Fruit fly (Drosophila melanogaster) whole organism, wandering third instar larva: ENCODE measurements around the gene emc.

Experiments used
- Abd-B ChIP-seq: fragments of >200 bp; optimal IDR thresholded peaks from 2 replicates; lab custom pipeline; 2017; ENCODE audit warnings: missing biosample characterization, missing genetic modification characterization
- CG32264 ChIP-seq: fragments of 200-800 bp; sonication (Bioruptor generic); optimal IDR thresholded peaks from 2 replicates; lab custom pipeline; 2016; ENCODE audit warnings: missing biosample characterization, missing genetic modification characterization
- CG9705 ChIP-seq: fragments of 200-800 bp; sonication (Bioruptor generic); optimal IDR thresholded peaks from 2 replicates; lab custom pipeline; 2018; ENCODE audit warnings: missing biosample characterization, mild to moderate bottlenecking, missing genetic modification characterization
- CrebA ChIP-seq: fragments of 200-800 bp; sonication (Bioruptor generic); optimal IDR thresholded peaks from 2 replicates; lab custom pipeline; 2016; ENCODE audit warnings: missing biosample characterization, mild to moderate bottlenecking, missing genetic modification characterization, borderline replicate concordance
- Dfd ChIP-seq: fragments of >200 bp; optimal IDR thresholded peaks from 2 replicates; lab custom pipeline; 2017; ENCODE audit warnings: missing biosample characterization, missing genetic modification characterization
- Dif ChIP-seq: fragments of 200-275, 200-300 bp; sonication (Bioruptor generic); optimal IDR thresholded peaks from 2 replicates; lab custom pipeline; 2018; ENCODE audit warnings: missing biosample characterization, missing genetic modification characterization; ENCODE audit not compliant: partially characterized antibody
- GATAd ChIP-seq: sonication (Bioruptor generic); optimal IDR thresholded peaks from 2 replicates; lab custom pipeline; 2016; ENCODE audit warnings: missing biosample characterization, missing genetic modification characterization
- HLH106 ChIP-seq: fragments of 200-800 bp; optimal IDR thresholded peaks from 3 replicates; lab custom pipeline; 2019; ENCODE audit warnings: missing biosample characterization, mild to moderate bottlenecking, missing genetic modification characterization, moderate library complexity
- Hnf4 ChIP-seq: fragments of 200-800 bp; sonication (Bioruptor generic); optimal IDR thresholded peaks from 2 replicates; lab custom pipeline; 2016; ENCODE audit warnings: missing biosample characterization, mild to moderate bottlenecking, missing genetic modification characterization
- Hr78 ChIP-seq: fragments of >200 bp; optimal IDR thresholded peaks from 2 replicates; lab custom pipeline; 2017; ENCODE audit warnings: missing biosample characterization, missing genetic modification characterization
- Hr83 ChIP-seq: fragments of 200-300 bp; sonication (Bioruptor generic); optimal IDR thresholded peaks from 2 replicates; lab custom pipeline; 2016; ENCODE audit warnings: missing biosample characterization, mild to moderate bottlenecking, missing genetic modification characterization, moderate library complexity; ENCODE audit not compliant: poor library complexity, severe bottlenecking
- Jra ChIP-seq: sonication (Bioruptor generic); optimal IDR thresholded peaks from 2 replicates; lab custom pipeline; 2016; ENCODE audit warnings: missing biosample characterization, missing genetic modification characterization
- Mio ChIP-seq: sonication (Bioruptor generic); optimal IDR thresholded peaks from 2 replicates; lab custom pipeline; 2016; ENCODE audit warnings: missing biosample characterization, missing genetic modification characterization
- Myc ChIP-seq: fragments of >200 bp; optimal IDR thresholded peaks from 2 replicates; lab custom pipeline; 2017
- N ChIP-seq: fragments of >200 bp; optimal IDR thresholded peaks from 2 replicates; lab custom pipeline; 2018; ENCODE audit warnings: missing biosample characterization, missing external identifiers, missing genetic modification characterization
- OdsH ChIP-seq: fragments of 200-800 bp; sonication (Bioruptor generic); optimal IDR thresholded peaks from 2 replicates; lab custom pipeline; 2016; ENCODE audit warnings: missing biosample characterization, mild to moderate bottlenecking, missing genetic modification characterization
- Rel ChIP-seq, 2 experiments: fragments of 200-800 bp; sonication (Bioruptor generic) in 1 of 2; optimal IDR thresholded peaks; 2 replicates in 1 of 2; 3 replicates in 1 of 2; lab custom pipeline; 2016 to 2019; ENCODE audit warnings: mild to moderate bottlenecking in 2 of 2, missing biosample characterization in 2 of 2, missing genetic modification characterization in 2 of 2, moderate library complexity in 1 of 2
- Sp1 ChIP-seq: fragments of 200-800 bp; sonication (Bioruptor generic); optimal IDR thresholded peaks from 3 replicates; lab custom pipeline; 2019; ENCODE audit warnings: missing biosample characterization, mild to moderate bottlenecking, missing genetic modification characterization, moderate library complexity
- Vsx2 ChIP-seq: fragments of 200-300, 225-300 bp; sonication (Bioruptor generic); optimal IDR thresholded peaks from 2 replicates; lab custom pipeline; 2018; ENCODE audit warnings: missing biosample characterization, missing genetic modification characterization; ENCODE audit not compliant: partially characterized antibody
- br ChIP-seq: fragments of 200-800 bp; sonication (Bioruptor generic); optimal IDR thresholded peaks from 2 replicates; lab custom pipeline; 2016; ENCODE audit warnings: missing biosample characterization, missing genetic modification characterization
- brk ChIP-seq: fragments of 200-800 bp; sonication (Bioruptor generic); optimal IDR thresholded peaks from 2 replicates; lab custom pipeline; 2016; ENCODE audit warnings: missing biosample characterization, mild to moderate bottlenecking, missing genetic modification characterization
- dl ChIP-seq, 2 experiments: fragments of 175-275, 200-275 bp in 1 of 2; fragments of 200-275 bp in 1 of 2; sonication (Bioruptor generic); optimal IDR thresholded peaks; lab custom pipeline; 2018; ENCODE audit warnings: mild to moderate bottlenecking in 2 of 2, missing biosample characterization in 2 of 2, missing genetic modification characterization in 2 of 2, moderate library complexity in 2 of 2; ENCODE audit not compliant: partially characterized antibody in 2 of 2, insufficient read depth in 1 of 2
- dmrt93B ChIP-seq: fragments of 200-800 bp; sonication (Bioruptor generic); optimal IDR thresholded peaks from 2 replicates; lab custom pipeline; 2018; ENCODE audit warnings: missing biosample characterization, mild to moderate bottlenecking, missing genetic modification characterization
- dsf ChIP-seq: sonication (Bioruptor generic); optimal IDR thresholded peaks from 2 replicates; lab custom pipeline; 2016; ENCODE audit warnings: missing biosample characterization, missing genetic modification characterization, borderline replicate concordance
- ey ChIP-seq: fragments of 200-800 bp; sonication (Bioruptor generic); optimal IDR thresholded peaks from 2 replicates; lab custom pipeline; 2016; ENCODE audit warnings: missing biosample characterization, missing genetic modification characterization
- foxo ChIP-seq, 2 experiments: fragments of 200-800 bp; sonication (Bioruptor generic); optimal IDR thresholded peaks; 2 replicates in 1 of 2; 3 replicates in 1 of 2; lab custom pipeline; 2016 to 2017; ENCODE audit warnings: missing biosample characterization in 2 of 2, missing genetic modification characterization in 2 of 2
- fru ChIP-seq: fragments of 200-800 bp; sonication (Bioruptor generic); optimal IDR thresholded peaks from 3 replicates; lab custom pipeline; 2016; ENCODE audit warnings: missing biosample characterization, mild to moderate bottlenecking, missing genetic modification characterization
- h ChIP-seq: fragments of 200-800 bp; sonication (Bioruptor generic); optimal IDR thresholded peaks from 3 replicates; lab custom pipeline; 2016; ENCODE audit warnings: missing biosample characterization, mild to moderate bottlenecking, missing genetic modification characterization
- jim ChIP-seq: fragments of 175-275, 200-325 bp; sonication (Bioruptor generic); optimal IDR thresholded peaks from 2 replicates; lab custom pipeline; 2016; ENCODE audit warnings: missing biosample characterization, mild to moderate bottlenecking, missing genetic modification characterization
- lola ChIP-seq: fragments of >200 bp; optimal IDR thresholded peaks from 2 replicates; lab custom pipeline; 2017; ENCODE audit warnings: missing biosample characterization, missing genetic modification characterization
- pan ChIP-seq: fragments of >200 bp; optimal IDR thresholded peaks from 2 replicates; lab custom pipeline; 2017
- psq ChIP-seq: fragments of 200-800 bp; sonication (Bioruptor generic); optimal IDR thresholded peaks from 3 replicates; lab custom pipeline; 2017; ENCODE audit warnings: missing biosample characterization, mild to moderate bottlenecking, missing genetic modification characterization, moderate library complexity
- rgr ChIP-seq: fragments of 200-800 bp; sonication (Bioruptor generic); optimal IDR thresholded peaks from 3 replicates; lab custom pipeline; 2016; ENCODE audit warnings: missing biosample characterization, mild to moderate bottlenecking, missing genetic modification characterization
- sage ChIP-seq: fragments of 200-800 bp; sonication (Bioruptor generic); optimal IDR thresholded peaks from 2 replicates; lab custom pipeline; 2016; ENCODE audit warnings: missing biosample characterization, mild to moderate bottlenecking, missing genetic modification characterization
- sv ChIP-seq: fragments of 200-800 bp; sonication (Bioruptor generic); optimal IDR thresholded peaks from 3 replicates; lab custom pipeline; 2016; ENCODE audit warnings: missing biosample characterization, missing genetic modification characterization
- tai ChIP-seq: sonication (Bioruptor generic); optimal IDR thresholded peaks from 2 replicates; lab custom pipeline; 2016; ENCODE audit warnings: missing biosample characterization, missing genetic modification characterization
- usp ChIP-seq: fragments of >200 bp; optimal IDR thresholded peaks from 2 replicates; lab custom pipeline; 2017; ENCODE audit warnings: missing biosample characterization, missing genetic modification characterization
- woc ChIP-seq: sonication (Bioruptor generic); optimal IDR thresholded peaks from 2 replicates; lab custom pipeline; 2016; ENCODE audit warnings: missing biosample characterization, mild to moderate bottlenecking, missing genetic modification characterization

The emc gene

DNA sequence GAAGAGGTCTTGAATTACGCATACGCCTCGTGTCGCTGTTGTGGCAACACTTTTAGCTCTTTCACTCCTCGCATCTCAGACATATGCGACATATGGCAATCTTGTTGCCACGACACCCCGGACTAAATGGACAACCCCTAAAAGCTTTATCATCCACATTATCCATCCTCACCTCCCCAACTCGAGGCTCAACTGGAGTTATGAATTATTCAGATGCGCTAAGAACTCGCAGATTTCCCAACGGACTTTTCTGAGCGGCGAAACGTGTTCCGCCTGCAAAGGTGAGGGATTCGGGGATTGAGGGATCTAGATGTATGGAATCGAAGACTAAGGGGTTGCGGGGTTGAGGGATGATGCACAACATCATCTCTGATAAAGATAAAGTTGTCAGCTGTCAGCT lies 27.5 kb downstream of the emc start:
- no peak for TF ChIP-seq N (GFP tag; lab: Kevin White, UChicago)
- no peak for TF ChIP-seq pan
- no peak for TF ChIP-seq CG9705 (GFP tag; lab: Kevin White, UChicago)
- no peak for TF ChIP-seq dmrt93B (GFP tag; lab: Kevin White, UChicago)

DNA sequence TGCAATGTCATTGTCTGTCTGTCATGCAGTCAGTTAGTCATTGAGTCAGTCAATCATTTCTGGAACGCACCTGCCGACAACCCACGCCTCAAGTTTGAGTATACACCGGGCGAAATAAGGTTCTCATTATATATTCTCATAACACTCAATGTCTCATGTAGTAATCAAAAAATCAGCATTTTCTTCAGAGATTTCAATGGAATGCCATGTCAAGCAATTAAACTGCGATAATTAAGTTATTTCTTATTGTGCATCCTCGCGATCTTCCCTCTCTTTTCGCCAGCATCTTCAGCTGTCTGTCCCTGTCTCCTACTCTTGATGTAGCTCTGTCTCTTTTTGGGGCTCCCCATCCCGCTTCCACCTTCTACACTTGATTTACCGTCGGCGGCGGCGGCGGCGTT lies 28.1 kb downstream of the emc start:
- TF ChIP-seq Dfd (GFP tag; lab: Kevin White, UChicago) (no peak), sv (GFP tag; lab: Kevin White, UChicago) (no peak), fru (GFP tag; lab: Kevin White, UChicago) (peak; percentile 76), CG32264 (GFP tag; lab: Kevin White, UChicago) (no peak), rgr (peak; percentile 74), Abd-B (GFP tag; lab: Kevin White, UChicago) (no peak), CrebA (GFP tag; lab: Kevin White, UChicago) (no peak), OdsH (GFP tag; lab: Kevin White, UChicago) (peak; percentile 71), Hr78 (GFP tag; lab: Kevin White, UChicago) (no peak), pan (no peak), dl (GFP tag; optimal IDR thresholded peaks at IDR 0.05; lab: Kevin White, UChicago; ENCODE audit: insufficient read depth in 1 of 2, partially characterized antibody in 2 of 2) (no peak), h (GFP tag; lab: Kevin White, UChicago) (peak; percentile 74), Myc (no peak), GATAd (GFP tag; lab: Kevin White, UChicago) (no peak), woc (GFP tag; lab: Kevin White, UChicago) (peak; percentile 47), lola (no peak), foxo (GFP tag; optimal IDR thresholded peaks at IDR 0.05; lab: Kevin White, UChicago) (peak in 1 of 2 experiments; percentile 77), dsf (no peak), jim (GFP tag; lab: Kevin White, UChicago) (no peak), Vsx2 (no peak), br (GFP tag; lab: Kevin White, UChicago) (peak; percentile 80), Hr83 (no peak), Rel (GFP tag; optimal IDR thresholded peaks at IDR 0.05; lab: Kevin White, UChicago) (no peak), Rel (tag; optimal IDR thresholded peaks at IDR 0.05; lab: Kevin White, UChicago) (peak; percentile 66), psq (GFP tag; lab: Kevin White, UChicago) (peak; percentile 61), Mio (GFP tag; lab: Kevin White, UChicago) (no peak), Jra (GFP tag; lab: Kevin White, UChicago) (no peak), Hnf4 (GFP tag; lab: Kevin White, UChicago) (peak; percentile 69), brk (GFP tag; lab: Kevin White, UChicago) (no peak), N (GFP tag; lab: Kevin White, UChicago) (no peak), dmrt93B (GFP tag; lab: Kevin White, UChicago) (peak; percentile 44), Dif (no peak), sage (GFP tag; lab: Kevin White, UChicago) (no peak), ey (peak; percentile 71), usp (GFP tag; lab: Kevin White, UChicago) (no peak), CG9705 (GFP tag; lab: Kevin White, UChicago) (no peak), tai (GFP tag; lab: Kevin White, UChicago) (no peak), HLH106 (tag; lab: Kevin White, UChicago) (peak; percentile 56), Sp1 (GFP tag; lab: Kevin White, UChicago) (peak; percentile 42)

- no peak for TF ChIP-seq lola
- no peak for TF ChIP-seq fru (GFP tag; lab: Kevin White, UChicago)
- no peak for TF ChIP-seq Mio (GFP tag; lab: Kevin White, UChicago)
- TF ChIP-seq tai (GFP tag; lab: Kevin White, UChicago) = no peak
- no peak for TF ChIP-seq dsf
- no peak for TF ChIP-seq brk (GFP tag; lab: Kevin White, UChicago)
- no peak for TF ChIP-seq Sp1 (GFP tag; lab: Kevin White, UChicago)
- no peak for TF ChIP-seq woc (GFP tag; lab: Kevin White, UChicago)
- no peak for TF ChIP-seq OdsH (GFP tag; lab: Kevin White, UChicago)
- no peak for TF ChIP-seq usp (GFP tag; lab: Kevin White, UChicago)
- TF ChIP-seq Hr78 (GFP tag; lab: Kevin White, UChicago) = no peak
- peak; percentile 41 for TF ChIP-seq ey
- TF ChIP-seq CG9705 (GFP tag; lab: Kevin White, UChicago) = no peak
- TF ChIP-seq rgr = peak; percentile 3
- peak in 1 of 2 experiments; percentile 36 for TF ChIP-seq foxo (GFP tag; optimal IDR thresholded peaks at IDR 0.05; lab: Kevin White, UChicago)
- TF ChIP-seq br (GFP tag; lab: Kevin White, UChicago) = peak; percentile 5
- TF ChIP-seq psq (GFP tag; lab: Kevin White, UChicago) = no peak
- no peak for TF ChIP-seq Hr83
- no peak for TF ChIP-seq CrebA (GFP tag; lab: Kevin White, UChicago)
- no peak for TF ChIP-seq CG32264 (GFP tag; lab: Kevin White, UChicago)
- no peak for TF ChIP-seq Dif
- TF ChIP-seq GATAd (GFP tag; lab: Kevin White, UChicago) = no peak
- TF ChIP-seq h (GFP tag; lab: Kevin White, UChicago) = peak; percentile 5
- TF ChIP-seq N (GFP tag; lab: Kevin White, UChicago) = no peak
- no peak for TF ChIP-seq dl (GFP tag; optimal IDR thresholded peaks at IDR 0.05; lab: Kevin White, UChicago; ENCODE audit: insufficient read depth in 1 of 2, partially characterized antibody in 2 of 2)
- no peak for TF ChIP-seq sv (GFP tag; lab: Kevin White, UChicago)
- no peak for TF ChIP-seq jim (GFP tag; lab: Kevin White, UChicago)
- no peak for TF ChIP-seq Rel (GFP tag; optimal IDR thresholded peaks at IDR 0.05; lab: Kevin White, UChicago)
- TF ChIP-seq Rel (tag; optimal IDR thresholded peaks at IDR 0.05; lab: Kevin White, UChicago) = no peak
- no peak for TF ChIP-seq HLH106 (tag; lab: Kevin White, UChicago)
These were observed 29.8 kb downstream of the emc start for dm6 chr3L:778977-779376.
